Worm (Caenorhabditis elegans) whole organism, L3 larva: ENCODE data around the gene tag-342.
A peak's percentile ranks its signal among the peaks of the same experiment; 100 is the strongest.

Experiments
- pqm-1 ChIP-seq: fragments of 150-350 bp; optimal IDR thresholded peaks from 2 replicates; lab custom pipeline; 2017; ENCODE audit warnings: missing biosample characterization, missing genetic modification characterization, inconsistent platforms
- sea-2 ChIP-seq: fragments of 150-350 bp; sonication (generic microtip); optimal IDR thresholded peaks from 4 replicates; lab custom pipeline; 2014; ENCODE audit warnings: missing biosample characterization, missing genetic modification reagents, missing genetic modification characterization

ce11 chrIII:9487454-9487853 is 19.5 kb downstream of the tag-342 start:
- TF ChIP-seq pqm-1 (tag; lab: Kevin White, UChicago) (peak; percentile 87), sea-2 (GFP tag; lab: Kevin White, UChicago) (no peak)
